Worm (Caenorhabditis elegans): Measurements from ENCODE around the gene Y57G11B.8.
A peak's percentile ranks its signal among the peaks of the same experiment; 100 is the strongest.

The Y57G11B.8 gene

ce11 chrIV:14612547-14613329 lies 34.2 kb upstream of the Y57G11B.8 start:
- TF ChIP-seq ama-1 (optimal IDR thresholded peaks at IDR 0.05) (peak; percentile 60), ceh-28 (tag; optimal IDR thresholded peaks at IDR 0.05) (peak; percentile 57), fos-1 (tag; optimal IDR thresholded peaks at IDR 0.05) (no peak), ZK546.5 (tag; optimal IDR thresholded peaks at IDR 0.05) (no peak), nhr-23 (tag; optimal IDR thresholded peaks at IDR 0.05) (no peak), elt-3 (tag; optimal IDR thresholded peaks at IDR 0.05) (peak in 1 of 3 experiments; percentile 57), snpc-4 (tag; optimal IDR thresholded peaks at IDR 0.05) (no peak), mdl-1 (tag; optimal IDR thresholded peaks at IDR 0.05) (peak; percentile 69), nhr-25 (tag; optimal IDR thresholded peaks at IDR 0.05) (peak; percentile 32), egl-27 (tag; optimal IDR thresholded peaks at IDR 0.05) (no peak), elt-1 (tag; optimal IDR thresholded peaks at IDR 0.05) (peak; percentile 19), unc-62 (GFP tag; optimal IDR thresholded peaks at IDR 0.05) (no peak), nfya-1 (tag; optimal IDR thresholded peaks at IDR 0.05; ENCODE audit: insufficient read depth) (peak; percentile 24), hmg-11 (tag; optimal IDR thresholded peaks at IDR 0.05) (no peak), nhr-28 (tag; optimal IDR thresholded peaks at IDR 0.05) (no peak), nhr-237 (tag; optimal IDR thresholded peaks at IDR 0.05) (no peak), egl-5 (tag; optimal IDR thresholded peaks at IDR 0.05) (no peak), tbx-2 (tag; optimal IDR thresholded peaks at IDR 0.05) (no peak), ceh-9 (tag; optimal IDR thresholded peaks at IDR 0.05) (no peak), skn-1 (tag; optimal IDR thresholded peaks at IDR 0.05) (no peak), nhr-43 (tag; optimal IDR thresholded peaks at IDR 0.05; ENCODE audit: poor library complexity, severe bottlenecking) (peak; percentile 5), aly-2 (tag; optimal IDR thresholded peaks at IDR 0.05) (no peak), jun-1 (tag; optimal IDR thresholded peaks at IDR 0.05) (peak; percentile 40), mml-1 (tag; optimal IDR thresholded peaks at IDR 0.05) (no peak), lin-15B (tag; optimal IDR thresholded peaks at IDR 0.05) (no peak), elt-2 (tag; optimal IDR thresholded peaks at IDR 0.05) (peak; percentile 68), ztf-11 (tag; optimal IDR thresholded peaks at IDR 0.05) (no peak), pqm-1 (tag; optimal IDR thresholded peaks at IDR 0.05) (peak; percentile 54), fkh-2 (tag; optimal IDR thresholded peaks at IDR 0.05) (no peak)

- peak; percentile 35 for TF ChIP-seq hmg-11 (tag; optimal IDR thresholded peaks at IDR 0.05)
- no peak for TF ChIP-seq lsy-12 (tag; optimal IDR thresholded peaks at IDR 0.05)
- peak; percentile 54 for TF ChIP-seq nhr-23 (tag; optimal IDR thresholded peaks at IDR 0.05)
- TF ChIP-seq snpc-4 (tag; optimal IDR thresholded peaks at IDR 0.05), result peak; percentile 87
- no peak for TF ChIP-seq nfya-1 (tag; optimal IDR thresholded peaks at IDR 0.05; ENCODE audit: insufficient read depth)
- TF ChIP-seq nhr-25 (tag; optimal IDR thresholded peaks at IDR 0.05), result peak; percentile 44
- no peak for TF ChIP-seq unc-62 (GFP tag; optimal IDR thresholded peaks at IDR 0.05)
- TF ChIP-seq elt-3 (tag; optimal IDR thresholded peaks at IDR 0.05), result peak in 1 of 3 experiments; percentile 23
- TF ChIP-seq ceh-28 (tag; optimal IDR thresholded peaks at IDR 0.05), result no peak
- no peak for TF ChIP-seq ceh-16 (tag; optimal IDR thresholded peaks at IDR 0.05)
- TF ChIP-seq fkh-2 (tag; optimal IDR thresholded peaks at IDR 0.05), result no peak
These were observed 33.5 kb upstream of the Y57G11B.8 start for ce11 chrIV:14611892-14612497.

- TF ChIP-seq nhr-67 (tag; optimal IDR thresholded peaks at IDR 0.05) (no peak), lin-39 (tag; optimal IDR thresholded peaks at IDR 0.05) (no peak), zag-1 (tag; optimal IDR thresholded peaks at IDR 0.05) (no peak), ceh-9 (tag; optimal IDR thresholded peaks at IDR 0.05) (no peak), elt-3 (tag; optimal IDR thresholded peaks at IDR 0.05) (no peak), ceh-82 (tag; optimal IDR thresholded peaks at IDR 0.05) (no peak), nhr-28 (tag; optimal IDR thresholded peaks at IDR 0.05) (no peak), elt-2 (tag; optimal IDR thresholded peaks at IDR 0.05) (peak; percentile 69), nhr-76 (tag; optimal IDR thresholded peaks at IDR 0.05) (no peak), unc-62 (GFP tag; optimal IDR thresholded peaks at IDR 0.05) (peak; percentile 21), lsy-12 (tag; optimal IDR thresholded peaks at IDR 0.05) (peak; percentile 30), nhr-43 (tag; optimal IDR thresholded peaks at IDR 0.05; ENCODE audit: poor library complexity, severe bottlenecking) (peak; percentile 88), lin-15B (tag; optimal IDR thresholded peaks at IDR 0.05) (peak; percentile 59), nhr-25 (tag; optimal IDR thresholded peaks at IDR 0.05) (peak; percentile 89), pqm-1 (tag; optimal IDR thresholded peaks at IDR 0.05) (peak; percentile 43), eor-1 (tag; optimal IDR thresholded peaks at IDR 0.05) (no peak), unc-39 (tag; optimal IDR thresholded peaks at IDR 0.05) (no peak), hmg-11 (tag; optimal IDR thresholded peaks at IDR 0.05) (peak; percentile 1), tbx-2 (tag; optimal IDR thresholded peaks at IDR 0.05) (peak; percentile 37), egl-27 (tag; optimal IDR thresholded peaks at IDR 0.05) (no peak), pha-4 (tag; optimal IDR thresholded peaks at IDR 0.05) (peak; percentile 63), jun-1 (tag; optimal IDR thresholded peaks at IDR 0.05) (peak; percentile 79), nfya-1 (tag; optimal IDR thresholded peaks at IDR 0.05; ENCODE audit: insufficient read depth) (peak; percentile 41), skn-1 (tag; optimal IDR thresholded peaks at IDR 0.05) (no peak), ztf-4 (tag; optimal IDR thresholded peaks at IDR 0.05) (no peak), ama-1 (optimal IDR thresholded peaks at IDR 0.05) (peak; percentile 12), snpc-4 (tag; optimal IDR thresholded peaks at IDR 0.05) (peak; percentile 65), R02D3.7 (tag; optimal IDR thresholded peaks at IDR 0.05) (peak; percentile 7), nhr-23 (tag; optimal IDR thresholded peaks at IDR 0.05) (peak; percentile 96), elt-1 (tag; optimal IDR thresholded peaks at IDR 0.05) (peak; percentile 28)
These were observed 32.6 kb upstream of the Y57G11B.8 start for ce11 chrIV:14610942-14611724.

All from whole organism, L3 larva.